Fruit fly (Drosophila melanogaster) whole organism, embryonic: ENCODE results near the gene Pss.

Source experiments
- Asciz ChIP-seq: fragments of 200-800 bp; sonication (Bioruptor generic); optimal IDR thresholded peaks from 2 replicates; lab custom pipeline; 2017; ENCODE audit warnings: missing biosample characterization, mild to moderate bottlenecking, missing genetic modification characterization, missing genetic modification reagents
- CG11504 ChIP-seq: fragments of 200-800 bp; sonication (Bioruptor generic); optimal IDR thresholded peaks from 3 replicates; lab custom pipeline; 2019; ENCODE audit warnings: missing biosample characterization, mild to moderate bottlenecking, missing genetic modification characterization, moderate library complexity
- CG12155 ChIP-seq: fragments of 200-800 bp; sonication (Bioruptor generic); optimal IDR thresholded peaks from 3 replicates; lab custom pipeline; 2016; ENCODE audit warnings: missing biosample characterization, missing genetic modification characterization
- CG12391 ChIP-seq: fragments of 200-800 bp; sonication (Bioruptor generic); optimal IDR thresholded peaks from 3 replicates; lab custom pipeline; 2018; ENCODE audit warnings: missing biosample characterization, mild to moderate bottlenecking, missing genetic modification characterization, moderate library complexity
- CG15011 ChIP-seq: fragments of 200-800 bp; sonication (Bioruptor generic); optimal IDR thresholded peaks from 3 replicates; lab custom pipeline; 2018; ENCODE audit warnings: missing biosample characterization, mild to moderate bottlenecking, missing genetic modification characterization
- CG16863 ChIP-seq: fragments of 200-800 bp; sonication (Bioruptor generic); optimal IDR thresholded peaks from 3 replicates; lab custom pipeline; 2016; ENCODE audit warnings: missing biosample characterization, missing genetic modification characterization
- CG2875 ChIP-seq: fragments of 200-800 bp; sonication (Bioruptor generic); optimal IDR thresholded peaks from 2 replicates; lab custom pipeline; 2017; ENCODE audit warnings: missing biosample characterization, mild to moderate bottlenecking, missing genetic modification characterization, missing genetic modification reagents
- CG30020 ChIP-seq: fragments of 200-800 bp; optimal IDR thresholded peaks from 2 replicates; lab custom pipeline; 2019; ENCODE audit warnings: missing biosample characterization, mild to moderate bottlenecking, missing genetic modification characterization, moderate library complexity
- CG34224 ChIP-seq: fragments of 200-800 bp; sonication (Bioruptor generic); IDR thresholded peaks from 3 replicates; pipeline ENCODE4 v1.3.6; 2022; ENCODE audit warnings: missing biosample characterization, missing genetic modification characterization; ENCODE audit not compliant: partially characterized antibody
- CG34422 ChIP-seq: fragments of 200-800 bp; sonication (Bioruptor generic); IDR thresholded peaks from 3 replicates; pipeline ENCODE4 v1.3.6; 2022; ENCODE audit warnings: missing biosample characterization, missing genetic modification characterization
- CG3995 ChIP-seq: fragments of 200-800 bp; sonication (Bioruptor generic); optimal IDR thresholded peaks from 3 replicates; lab custom pipeline; 2016; ENCODE audit warnings: missing biosample characterization, missing genetic modification characterization
- CG4854 ChIP-seq: fragments of 200-800 bp; sonication (Bioruptor generic); optimal IDR thresholded peaks from 2 replicates; lab custom pipeline; 2016; ENCODE audit warnings: missing biosample characterization, missing genetic modification characterization, inconsistent platforms
- CG6683 ChIP-seq: fragments of 200-800 bp; sonication (Bioruptor generic); optimal IDR thresholded peaks from 2 replicates; lab custom pipeline; 2017; ENCODE audit warnings: missing biosample characterization, mild to moderate bottlenecking, missing genetic modification characterization, missing genetic modification reagents
- CG6791 ChIP-seq: fragments of 200-800 bp; sonication (Bioruptor generic); IDR thresholded peaks from 3 replicates; pipeline ENCODE4 v1.3.6; 2022; ENCODE audit warnings: missing biosample characterization, missing genetic modification characterization; ENCODE audit not compliant: partially characterized antibody
- CG8089 ChIP-seq: fragments of 200-800 bp; sonication (Bioruptor generic); optimal IDR thresholded peaks from 3 replicates; lab custom pipeline; 2016; ENCODE audit warnings: missing biosample characterization, missing genetic modification characterization
- CG9437 ChIP-seq: fragments of 200-800 bp; sonication (Bioruptor generic); optimal IDR thresholded peaks from 2 replicates; lab custom pipeline; 2018; ENCODE audit warnings: missing biosample characterization, mild to moderate bottlenecking, missing genetic modification characterization
- CG9932 ChIP-seq: fragments of 200-800 bp; sonication (Bioruptor generic); IDR thresholded peaks from 2 replicates; pipeline ENCODE4 v1.3.6; 2022; ENCODE audit warnings: missing biosample characterization, missing genetic modification characterization
- Doc2 ChIP-seq: fragments of 200-800 bp; sonication (Bioruptor generic); IDR thresholded peaks from 2 replicates; pipeline ENCODE4 v1.3.6; 2022; ENCODE audit warnings: missing biosample characterization, missing genetic modification characterization
- Doc3 ChIP-seq: fragments of 200-800 bp; sonication (Bioruptor generic); IDR thresholded peaks from 3 replicates; pipeline ENCODE4 v1.3.6; 2022; ENCODE audit warnings: missing biosample characterization, missing genetic modification characterization; ENCODE audit not compliant: partially characterized antibody
- Drgx ChIP-seq: fragments of 200-800 bp; sonication (Bioruptor generic); IDR thresholded peaks from 2 replicates; pipeline ENCODE4 v1.3.6; 2022; ENCODE audit warnings: missing biosample characterization, missing genetic modification characterization
- Fer3 ChIP-seq: fragments of 200-800 bp; sonication (Bioruptor generic); optimal IDR thresholded peaks from 2 replicates; lab custom pipeline; 2018; ENCODE audit warnings: missing biosample characterization, mild to moderate bottlenecking, missing genetic modification characterization, moderate library complexity
- Gsc ChIP-seq: fragments of 200-800 bp; sonication (Bioruptor generic); IDR thresholded peaks from 2 replicates; pipeline ENCODE4 v1.3.6; 2022; ENCODE audit warnings: missing biosample characterization, missing genetic modification characterization
- MESR4 ChIP-seq: fragments of 200-800 bp; sonication (Bioruptor generic); optimal IDR thresholded peaks from 2 replicates; lab custom pipeline; 2018; ENCODE audit warnings: missing biosample characterization, mild to moderate bottlenecking, missing genetic modification characterization, moderate library complexity
- Mad ChIP-seq: fragments of 200-800 bp; sonication (Bioruptor generic); optimal IDR thresholded peaks from 2 replicates; lab custom pipeline; 2016; ENCODE audit warnings: missing biosample characterization, missing genetic modification characterization
- Mrtf ChIP-seq: fragments of 200-800 bp; sonication (Bioruptor generic); IDR thresholded peaks from 3 replicates; pipeline ENCODE4 v1.3.6; 2022; ENCODE audit warnings: missing biosample characterization, missing genetic modification characterization
- Oaz ChIP-seq: fragments of 200-800 bp; sonication (Bioruptor generic); IDR thresholded peaks from 2 replicates; pipeline ENCODE4 v1.3.6; 2022; ENCODE audit warnings: missing biosample characterization, missing genetic modification characterization
- Sry-δ ChIP-seq: fragments of 200-800 bp; sonication (Bioruptor generic); optimal IDR thresholded peaks from 2 replicates; lab custom pipeline; 2016; ENCODE audit warnings: missing biosample characterization, missing genetic modification characterization
- Vsx1 ChIP-seq: fragments of 200-800 bp; sonication (Bioruptor generic); optimal IDR thresholded peaks from 2 replicates; lab custom pipeline; 2017; ENCODE audit warnings: missing biosample characterization, mild to moderate bottlenecking, missing genetic modification characterization, missing genetic modification reagents
- Xbp1 ChIP-seq: fragments of 200-800 bp; sonication (Bioruptor generic); optimal IDR thresholded peaks from 3 replicates; lab custom pipeline; 2016; ENCODE audit warnings: missing biosample characterization, mild to moderate bottlenecking, missing genetic modification characterization
- al ChIP-seq: fragments of 200-800 bp; sonication (Bioruptor generic); IDR thresholded peaks from 2 replicates; pipeline ENCODE4 v1.3.6; 2022; ENCODE audit warnings: missing biosample characterization, missing genetic modification characterization
- az2 ChIP-seq: fragments of 200-800 bp; sonication (Bioruptor generic); optimal IDR thresholded peaks from 3 replicates; lab custom pipeline; 2016; ENCODE audit warnings: missing biosample characterization, missing genetic modification characterization
- btn ChIP-seq: fragments of 200-800 bp; sonication (Bioruptor generic); optimal IDR thresholded peaks from 2 replicates; lab custom pipeline; 2016; ENCODE audit warnings: missing biosample characterization, missing genetic modification characterization
- crc ChIP-seq: fragments of 200-800 bp; sonication (Bioruptor generic); optimal IDR thresholded peaks from 2 replicates; lab custom pipeline; 2016; ENCODE audit warnings: missing biosample characterization, missing genetic modification characterization
- crol ChIP-seq: fragments of 200-800 bp; sonication (Bioruptor generic); IDR thresholded peaks from 2 replicates; pipeline ENCODE4 v1.3.6; 2022; ENCODE audit warnings: missing biosample characterization, missing genetic modification characterization
- dan ChIP-seq: fragments of 200-800 bp; sonication (Bioruptor generic); IDR thresholded peaks from 2 replicates; pipeline ENCODE4 v1.3.6; 2022; ENCODE audit warnings: missing biosample characterization, missing genetic modification characterization
- dysf ChIP-seq: fragments of 200-800 bp; sonication (Bioruptor generic); IDR thresholded peaks from 3 replicates; pipeline ENCODE4 v1.3.6; 2022; ENCODE audit warnings: missing biosample characterization, missing genetic modification characterization
- gcm2 ChIP-seq: fragments of 200-800 bp; sonication (Bioruptor generic); optimal IDR thresholded peaks from 2 replicates; lab custom pipeline; 2016; ENCODE audit warnings: missing biosample characterization, missing genetic modification characterization
- grn ChIP-seq: fragments of 200-800 bp; sonication (Bioruptor generic); optimal IDR thresholded peaks from 3 replicates; lab custom pipeline; 2017; ENCODE audit warnings: missing biosample characterization, missing genetic modification characterization
- hb ChIP-seq: fragments of 200-800 bp; sonication (Bioruptor generic); IDR thresholded peaks from 3 replicates; pipeline ENCODE4 v1.3.6; 2022; ENCODE audit warnings: missing biosample characterization, missing genetic modification characterization; ENCODE audit not compliant: partially characterized antibody
- jing ChIP-seq: fragments of 200-800 bp; sonication (Bioruptor generic); optimal IDR thresholded peaks from 2 replicates; lab custom pipeline; 2018; ENCODE audit warnings: missing biosample characterization, mild to moderate bottlenecking, missing genetic modification characterization
- kah ChIP-seq: fragments of 200-800 bp; sonication (Bioruptor generic); optimal IDR thresholded peaks from 2 replicates; lab custom pipeline; 2018; ENCODE audit warnings: missing biosample characterization, mild to moderate bottlenecking, missing genetic modification characterization
- kay ChIP-seq: fragments of 200-800 bp; sonication (Bioruptor generic); optimal IDR thresholded peaks from 2 replicates; lab custom pipeline; 2016; ENCODE audit warnings: missing biosample characterization, missing genetic modification characterization
- otp ChIP-seq: fragments of 200-800 bp; sonication (Bioruptor generic); IDR thresholded peaks from 3 replicates; pipeline ENCODE4, ENCODE4 v1.3.6; 2022; ENCODE audit warnings: missing biosample characterization, missing genetic modification characterization
- psq ChIP-seq: fragments of 200-800 bp; sonication (Bioruptor generic); optimal IDR thresholded peaks from 2 replicates; lab custom pipeline; 2017; ENCODE audit warnings: missing biosample characterization, missing genetic modification characterization
- sd ChIP-seq: fragments of 200-800 bp; sonication (Bioruptor generic); optimal IDR thresholded peaks from 3 replicates; lab custom pipeline; 2018; ENCODE audit warnings: missing biosample characterization, mild to moderate bottlenecking, missing genetic modification characterization, moderate library complexity
- seq ChIP-seq: fragments of 200-800 bp; sonication (Bioruptor generic); IDR thresholded peaks from 2 replicates; pipeline ENCODE4 v1.3.6; 2022; ENCODE audit warnings: missing biosample characterization, missing genetic modification characterization
- ssp ChIP-seq: fragments of 200-800 bp; sonication (Bioruptor generic); IDR thresholded peaks from 2 replicates; pipeline ENCODE4 v1.3.6; 2022; ENCODE audit warnings: missing biosample characterization, missing genetic modification characterization
- stc ChIP-seq: fragments of 200-800 bp; sonication (Bioruptor generic); IDR thresholded peaks from 2 replicates; pipeline ENCODE4 v1.3.6; 2022; ENCODE audit warnings: missing biosample characterization, missing genetic modification characterization
- toy ChIP-seq: fragments of 200-800 bp; sonication (Bioruptor generic); IDR thresholded peaks from 2 replicates; pipeline ENCODE4 v1.3.6; 2022; ENCODE audit warnings: missing biosample characterization, missing genetic modification characterization
- zen ChIP-seq: fragments of 200-800 bp; sonication (Bioruptor generic); optimal IDR thresholded peaks from 3 replicates; lab custom pipeline; 2018; ENCODE audit warnings: missing biosample characterization, mild to moderate bottlenecking, missing genetic modification characterization, moderate library complexity
- zf30C ChIP-seq: fragments of 200-800 bp; sonication (Bioruptor generic); optimal IDR thresholded peaks from 3 replicates; lab custom pipeline; 2018; ENCODE audit warnings: missing biosample characterization, mild to moderate bottlenecking, missing genetic modification characterization

The Pss gene

DNA sequence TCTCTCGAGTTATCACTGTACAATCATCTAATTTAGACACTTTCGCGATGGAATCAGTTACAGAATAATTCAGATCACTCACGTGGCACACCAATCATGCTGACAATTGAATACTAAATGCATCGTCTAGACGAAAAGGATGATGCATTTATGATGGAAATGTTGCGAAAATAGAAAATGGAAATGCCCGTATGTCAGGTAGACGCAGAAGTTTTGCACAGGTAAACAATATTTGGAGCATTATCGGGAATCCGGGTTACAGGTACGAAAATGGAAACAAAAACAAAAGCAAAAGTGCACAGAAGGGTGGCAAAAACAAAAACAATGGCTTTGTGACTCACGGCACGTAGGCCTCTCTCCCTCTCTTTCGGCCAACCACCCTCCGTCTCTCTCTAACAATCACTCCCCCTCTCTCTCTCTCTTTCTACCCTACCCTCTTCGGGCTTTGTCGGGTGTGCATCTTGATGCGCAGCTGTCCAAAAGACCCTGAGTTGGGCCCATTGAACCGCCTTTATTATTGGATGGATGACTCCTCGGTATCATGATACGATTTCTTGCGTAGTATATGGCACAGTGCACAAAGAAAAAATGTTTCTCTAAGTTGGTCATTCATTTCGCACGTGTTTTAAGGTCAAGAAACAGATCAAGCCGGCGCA lies 8.7 kb downstream of the Pss start (continued):
- TF ChIP-seq CG9932 (GFP tag; lab: Robert Waterston, UW) (no peak), CG6683 (no peak), CG6791 (GFP tag; lab: Robert Waterston, UW) (peak; percentile 43; the same call in 1 of the 3 replicates), Doc2 (no peak), kay (GFP tag; lab: Kevin White, UChicago) (peak; percentile 73), btn (GFP tag; lab: Kevin White, UChicago) (no peak), Doc3 (GFP tag; lab: Robert Waterston, UW) (no peak), Asciz (no peak), Drgx (GFP tag; lab: Robert Waterston, UW) (no peak), gcm2 (no peak), CG9437 (no peak), Mad (GFP tag; lab: Kevin White, UChicago) (no peak), az2 (GFP tag; lab: Kevin White, UChicago) (no peak), otp (no peak), Vsx1 (no peak), CG3995 (GFP tag; lab: Kevin White, UChicago) (no peak), CG15011 (no peak), zf30C (GFP tag; lab: Kevin White, UChicago) (no peak), CG2875 (GFP tag; lab: Kevin White, UChicago) (peak; percentile 8), grn (no peak), zen (peak; percentile 64), dysf (GFP tag; lab: Robert Waterston, UW) (no peak), Mrtf (no peak), CG4854 (GFP tag; lab: Kevin White, UChicago) (no peak), crc (no peak), CG16863 (GFP tag; lab: Kevin White, UChicago) (no peak), dan (GFP tag; lab: Robert Waterston, UW) (no peak), CG12155 (no peak), hb (no peak), Fer3 (tag; lab: Kevin White, UChicago) (no peak), MESR4 (GFP tag; lab: Kevin White, UChicago) (no peak), Sry-δ (GFP tag; lab: Kevin White, UChicago) (no peak), CG12391 (tag; lab: Kevin White, UChicago) (no peak), CG8089 (GFP tag; lab: Kevin White, UChicago) (no peak), crol (GFP tag; lab: Robert Waterston, UW) (peak; percentile 76), al (GFP tag; lab: Robert Waterston, UW) (no peak), CG11504 (tag; lab: Kevin White, UChicago) (no peak), Oaz (GFP tag; lab: Robert Waterston, UW) (no peak), CG30020 (tag; lab: Kevin White, UChicago) (no peak), Xbp1 (GFP tag; lab: Kevin White, UChicago) (no peak), stc (GFP tag; lab: Robert Waterston, UW) (no peak), CG34224 (GFP tag; lab: Robert Waterston, UW) (no peak), seq (GFP tag; lab: Robert Waterston, UW) (peak; percentile 63; the same call in 1 of the 2 replicates), psq (GFP tag; lab: Kevin White, UChicago) (no peak), Gsc (no peak), jing (no peak), sd (tag; lab: Kevin White, UChicago) (no peak), CG34422 (peak; percentile 21; the same call in 1 of the 3 replicates), toy (GFP tag; lab: Robert Waterston, UW) (no peak), ssp (GFP tag; lab: Robert Waterston, UW) (no peak), kah (GFP tag; lab: Kevin White, UChicago) (no peak)
